Worm (Caenorhabditis elegans) whole organism, L3 larva: Measurements from ENCODE around the gene T26C5.5.

Experiments
- nhr-28 ChIP-seq: fragments of 150-350 bp; optimal IDR thresholded peaks from 2 replicates; lab custom pipeline; 2014; ENCODE audit warnings: missing biosample characterization, missing genetic modification characterization
- pha-4 ChIP-seq: fragments of 150-350 bp; optimal IDR thresholded peaks from 2 replicates; lab custom pipeline; 2014; ENCODE audit warnings: missing biosample characterization, missing genetic modification reagents, missing genetic modification characterization
- pqm-1 ChIP-seq: fragments of 150-350 bp; optimal IDR thresholded peaks from 2 replicates; lab custom pipeline; 2017; ENCODE audit warnings: missing biosample characterization, missing genetic modification characterization, inconsistent platforms
- tbx-2 ChIP-seq: sonication (generic microtip); optimal IDR thresholded peaks from 2 replicates; lab custom pipeline; 2016; ENCODE audit warnings: mild to moderate bottlenecking, missing genetic modification characterization, missing compliant biosample characterization

ce11 chrII:9268983-9269382 is 22.4 kb upstream of the T26C5.5 start:
- TF ChIP-seq pqm-1 (no peak), nhr-28 (no peak), tbx-2 (tag; lab: Kevin White, UChicago) (no peak), pha-4 (tag; lab: Kevin White, UChicago) (no peak)
